Worm (Caenorhabditis elegans): ENCODE results near the gene mrpl-51.

mrpl-51 gene

DNA sequence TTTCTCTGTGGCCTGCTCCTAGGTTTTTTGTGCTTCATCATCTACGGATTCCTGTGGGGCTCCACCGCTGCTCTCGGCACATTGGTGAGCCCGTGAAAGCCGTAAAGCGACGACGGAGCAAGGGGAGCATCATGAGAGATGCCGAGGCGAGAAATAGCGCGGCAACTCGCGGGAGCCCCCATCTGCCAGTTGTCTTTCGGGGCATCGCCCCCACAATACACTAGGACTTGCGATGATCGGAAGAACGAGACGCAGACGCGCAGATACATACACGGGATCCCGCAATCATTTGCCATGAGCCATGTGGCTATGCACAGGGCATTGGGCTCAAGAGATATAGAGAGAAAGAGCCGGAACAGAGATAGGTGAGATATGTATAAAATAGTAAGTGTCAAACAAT is 20.7 kb upstream of the mrpl-51 start (continued):
- TF ChIP-seq ztf-22 (GFP tag; optimal IDR thresholded peaks at IDR 0.05) = peak; percentile 6
- peak; percentile 26 for TF ChIP-seq somi-1 (GFP tag; optimal IDR thresholded peaks at IDR 0.05)
- no peak for TF ChIP-seq ccch-3 (GFP tag; optimal IDR thresholded peaks at IDR 0.05)
- TF ChIP-seq ets-4 (GFP tag; optimal IDR thresholded peaks at IDR 0.05) = no peak
- TF ChIP-seq unc-62 (GFP tag; optimal IDR thresholded peaks at IDR 0.05) = no peak
- no peak for TF ChIP-seq ama-1 (optimal IDR thresholded peaks at IDR 0.05)
- no peak for TF ChIP-seq ama-1 (GFP tag; optimal IDR thresholded peaks at IDR 0.05)
- no peak for TF ChIP-seq madf-3 (GFP tag; IDR thresholded peaks at IDR 0.05)
- no peak for TF ChIP-seq snpc-1.3 (tag; optimal IDR thresholded peaks at IDR 0.05; ENCODE audit: insufficient read depth)
- TF ChIP-seq Y53G8AR.9 (GFP tag; conservative IDR thresholded peaks at IDR 0.05) = no peak
- TF ChIP-seq repo-1 (tag; optimal IDR thresholded peaks at IDR 0.05) = no peak
- no peak for TF ChIP-seq Y67H2A.10 (GFP tag; conservative IDR thresholded peaks at IDR 0.05)
- no peak for TF ChIP-seq mxl-1 (tag; optimal IDR thresholded peaks at IDR 0.05)

DNA sequence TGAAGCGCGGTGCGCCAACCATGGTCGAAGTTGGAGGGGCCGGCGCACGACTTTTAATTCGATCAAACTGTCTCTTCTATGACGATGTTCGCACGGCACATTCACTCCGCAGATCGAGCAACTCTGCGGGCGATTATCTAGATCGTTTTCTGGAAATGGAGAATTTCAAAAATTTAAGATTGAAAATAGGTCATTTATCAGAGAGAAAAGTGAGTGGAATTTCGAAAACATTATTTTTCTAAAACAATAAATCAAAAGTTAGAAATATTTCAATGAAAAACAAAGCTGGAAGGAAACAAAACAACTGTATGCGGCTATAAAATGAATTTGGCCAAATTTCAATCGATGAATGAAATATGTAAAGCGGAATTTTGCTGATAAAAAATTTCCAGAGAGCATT is 20.3 kb upstream of the mrpl-51 start, which contains the start of the genes ZK617.26 and unc-22:
TSS of gene ZK617.26 (minus strand) at position 101 of the 400 bp plus-strand sequence.
TSS of gene unc-22 (minus strand) at position 149 of the 400 bp plus-strand sequence.
- TF ChIP-seq Y67H2A.10 (GFP tag; conservative IDR thresholded peaks at IDR 0.05) = no peak
- TF ChIP-seq hmg-20 (GFP tag; IDR thresholded peaks at IDR 0.05) = no peak
- TF ChIP-seq lin-54 (GFP tag; optimal IDR thresholded peaks at IDR 0.05) = no peak
- no peak for TF ChIP-seq F52B5.7 (tag; optimal IDR thresholded peaks at IDR 0.05)

DNA sequence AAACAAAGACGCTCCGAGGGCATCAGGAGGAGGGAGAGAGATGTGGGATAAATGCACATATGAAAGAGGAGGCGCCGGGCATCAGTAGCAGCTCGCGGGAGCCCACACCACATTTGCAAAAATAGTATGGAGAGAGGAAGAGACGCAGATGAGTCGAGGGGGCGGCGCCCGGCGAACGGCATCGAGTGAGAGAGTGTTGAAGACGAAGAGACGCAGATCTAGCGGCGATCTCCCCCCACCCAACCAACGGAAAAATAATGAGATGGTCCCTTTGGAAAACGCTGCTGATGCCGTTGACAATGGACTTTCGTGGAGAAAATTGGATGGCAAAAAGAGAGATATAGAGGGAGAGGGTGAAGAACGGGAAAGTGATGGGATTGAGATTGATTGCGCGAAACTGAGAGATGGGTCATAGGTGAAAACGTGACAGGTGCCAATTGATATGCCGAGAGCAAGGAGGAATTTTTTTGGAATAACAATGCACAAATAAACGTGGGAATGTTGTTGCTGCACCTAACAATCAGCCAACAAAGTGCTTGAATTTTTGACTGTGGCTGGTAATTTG is 18.6 kb upstream of the mrpl-51 start:
- TF ChIP-seq sptf-2 (GFP tag; optimal IDR thresholded peaks at IDR 0.05) = no peak
- TF ChIP-seq attf-5 (GFP tag; optimal IDR thresholded peaks at IDR 0.05) = no peak
- no peak for TF ChIP-seq rpc-1 (optimal IDR thresholded peaks at IDR 0.05)
- no peak for TF ChIP-seq rpc-1 (tag; optimal IDR thresholded peaks at IDR 0.05)
- TF ChIP-seq zfh-2 (GFP tag; conservative IDR thresholded peaks at IDR 0.05) = peak; percentile 93
- peak; percentile 85 for TF ChIP-seq hmg-1.2 (GFP tag; IDR thresholded peaks at IDR 0.05)
- no peak for TF ChIP-seq F57C9.4 (tag; optimal IDR thresholded peaks at IDR 0.05)
- no peak for TF ChIP-seq akir-1 (GFP tag; optimal IDR thresholded peaks at IDR 0.05)
- TF ChIP-seq F10E7.11 (tag; optimal IDR thresholded peaks at IDR 0.05) = no peak
- no peak for TF ChIP-seq Y53F4B.3 (GFP tag; IDR thresholded peaks at IDR 0.05)
- peak; percentile 4 for TF ChIP-seq K12H6.12 (tag; optimal IDR thresholded peaks at IDR 0.05)
- no peak for TF ChIP-seq F39B2.1 (GFP tag; IDR thresholded peaks at IDR 0.05)

DNA sequence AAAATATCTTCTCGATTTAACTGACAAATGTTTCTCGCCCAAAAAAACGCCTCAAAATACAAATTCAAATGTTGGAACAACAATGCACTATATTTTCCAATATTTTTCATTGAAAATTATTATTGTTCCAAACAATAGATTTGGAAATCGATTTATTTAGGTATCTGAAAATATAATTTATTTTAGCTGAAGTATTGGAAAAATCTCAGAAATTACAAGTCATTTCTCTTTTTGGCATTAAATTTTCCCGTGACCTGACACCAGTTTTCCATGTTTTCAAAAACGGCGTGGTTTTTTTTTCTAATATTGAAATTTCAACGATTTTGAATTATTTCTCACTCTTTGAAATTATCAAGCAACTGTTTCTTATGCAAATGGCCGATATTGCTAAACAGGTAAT is 18.0 kb upstream of the mrpl-51 start, which contains the start of gene spe-17:
TSS of gene spe-17 (plus strand) at position 301 of the 400 bp plus-strand sequence.
- TF ChIP-seq sea-2 (GFP tag; IDR thresholded peaks at IDR 0.05) (no peak), ztf-28 (GFP tag; IDR thresholded peaks at IDR 0.05) (no peak), ceh-27 (GFP tag; optimal IDR thresholded peaks at IDR 0.05) (no peak), rec-8 (tag; optimal IDR thresholded peaks at IDR 0.05) (no peak), egl-18 (GFP tag; IDR thresholded peaks at IDR 0.05) (no peak), bed-2 (GFP tag; IDR thresholded peaks at IDR 0.05) (no peak), ceh-58 (GFP tag; IDR thresholded peaks at IDR 0.05) (no peak), zfh-2 (GFP tag; conservative IDR thresholded peaks at IDR 0.05) (no peak), hmg-1.2 (GFP tag; IDR thresholded peaks at IDR 0.05) (no peak), ztf-22 (GFP tag; optimal IDR thresholded peaks at IDR 0.05) (no peak), dpff-1 (tag; optimal IDR thresholded peaks at IDR 0.05) (no peak), egl-44 (GFP tag; IDR thresholded peaks at IDR 0.05) (no peak), ceh-79 (tag; optimal IDR thresholded peaks at IDR 0.05) (no peak), chd-7 (tag; optimal IDR thresholded peaks at IDR 0.05) (no peak), hsf-1 (GFP tag; IDR thresholded peaks at IDR 0.05) (no peak), nhr-179 (tag; optimal IDR thresholded peaks at IDR 0.05) (no peak)

All from whole organism, young adult.